Worm (Caenorhabditis elegans) whole organism, late embryonic: ENCODE measurements around the gene gei-1.

Experiments
- C38D4.7 ChIP-seq: fragments of 200-800 bp; sonication (Bioruptor generic); optimal IDR thresholded peaks from 2 replicates; lab custom pipeline; 2018; ENCODE audit warnings: mild to moderate bottlenecking, missing genetic modification characterization, moderate library complexity, missing compliant biosample characterization
- dve-1 ChIP-seq: sonication (generic microtip); optimal IDR thresholded peaks from 2 replicates; lab custom pipeline; 2017; ENCODE audit warnings: antibody characterized with exemption, mild to moderate bottlenecking, missing genetic modification characterization, missing compliant biosample characterization
- hlh-6 ChIP-seq: sonication (generic microtip); optimal IDR thresholded peaks from 2 replicates; lab custom pipeline; 2016; ENCODE audit warnings: missing genotype, missing genetic modification characterization, missing compliant biosample characterization

DNA sequence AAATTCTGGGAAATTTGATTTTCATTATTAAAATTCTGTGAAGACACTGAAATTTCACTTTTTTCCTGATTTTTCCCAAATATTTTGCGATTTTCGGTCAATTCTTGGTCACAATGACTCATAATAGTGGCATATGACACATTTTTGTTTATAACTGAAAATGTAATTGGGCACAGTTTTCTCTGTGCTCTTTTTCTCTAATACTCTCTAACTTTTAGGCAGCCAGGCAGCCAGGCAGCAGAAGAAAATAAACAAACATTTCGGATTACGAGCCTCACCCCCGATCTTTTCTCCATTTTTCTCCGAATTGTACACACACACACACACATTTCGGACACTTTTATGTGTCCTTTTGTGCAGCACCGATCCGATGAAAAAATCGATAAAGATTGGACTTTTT is 37.3 kb upstream of the gei-1 start:
- TF ChIP-seq C38D4.7 (GFP tag; lab: Kevin White, UChicago) (no peak), hlh-6 (tag; lab: Kevin White, UChicago) (no peak), dve-1 (tag; lab: Kevin White, UChicago) (no peak)
